Worm (Caenorhabditis elegans): ENCODE measurements around the gene F11E6.6.

ce11 chrIV:17474047-17474446 is 8.3 kb upstream of the F11E6.6 start:
- TF ChIP-seq him-1 (tag; optimal IDR thresholded peaks at IDR 0.05) = no peak
- no peak for TF ChIP-seq W03F9.2 (tag; optimal IDR thresholded peaks at IDR 0.05)
- TF ChIP-seq dao-5 (tag; optimal IDR thresholded peaks at IDR 0.05) = no peak

Data from whole organism, L4/young adult.